Fruit fly (Drosophila melanogaster) whole organism, embryonic: ENCODE data around the gene Tm1.
A peak's percentile ranks its signal among the peaks of the same experiment; 100 is the strongest.

ENCODE experiments used
- Ada2b ChIP-seq: fragments of 200-800 bp; sonication (Bioruptor generic); IDR thresholded peaks from 2 replicates; pipeline ENCODE4 v1.3.6; 2022; ENCODE audit warnings: missing biosample characterization, missing genetic modification characterization
- Asciz ChIP-seq: fragments of 200-800 bp; sonication (Bioruptor generic); optimal IDR thresholded peaks from 2 replicates; lab custom pipeline; 2017; ENCODE audit warnings: missing biosample characterization, mild to moderate bottlenecking, missing genetic modification characterization, missing genetic modification reagents
- CG1024 ChIP-seq: fragments of 200-800 bp; sonication (Bioruptor generic); IDR thresholded peaks from 2 replicates; pipeline ENCODE4 v1.3.6; 2022; ENCODE audit warnings: missing biosample characterization, missing genetic modification characterization
- CG11247 ChIP-seq: fragments of 200-800 bp; sonication (Bioruptor generic); IDR thresholded peaks from 2 replicates; pipeline ENCODE4 v1.3.6; 2022; ENCODE audit warnings: missing biosample characterization, missing genetic modification characterization
- CG11398 ChIP-seq: fragments of 200-800 bp; sonication (Bioruptor generic); optimal IDR thresholded peaks from 2 replicates; lab custom pipeline; 2016; ENCODE audit warnings: missing biosample characterization, missing genetic modification characterization
- CG11456 ChIP-seq: fragments of 200-800 bp; sonication (Bioruptor generic); IDR thresholded peaks from 3 replicates; pipeline ENCODE4 v1.3.6; 2022; ENCODE audit warnings: missing biosample characterization, missing genetic modification characterization
- CG12155 ChIP-seq: fragments of 200-800 bp; sonication (Bioruptor generic); optimal IDR thresholded peaks from 3 replicates; lab custom pipeline; 2016; ENCODE audit warnings: missing biosample characterization, missing genetic modification characterization
- CG12299 ChIP-seq: fragments of 200-800 bp; sonication (Bioruptor generic); optimal IDR thresholded peaks from 2 replicates; lab custom pipeline; 2018; ENCODE audit warnings: missing biosample characterization, mild to moderate bottlenecking, missing genetic modification characterization
- CG14014 ChIP-seq: fragments of 200-800 bp; sonication (Bioruptor generic); IDR thresholded peaks from 2 replicates; pipeline ENCODE4 v1.3.6; 2022; ENCODE audit warnings: missing biosample characterization, missing genetic modification characterization
- CG15514 ChIP-seq: fragments of 200-800 bp; sonication (Bioruptor generic); optimal IDR thresholded peaks from 3 replicates; lab custom pipeline; 2017; ENCODE audit warnings: missing biosample characterization, missing genetic modification characterization, mild to moderate bottlenecking, moderate library complexity, missing genetic modification reagents
- CG1647 ChIP-seq: fragments of 200-800 bp; sonication (Bioruptor generic); optimal IDR thresholded peaks from 3 replicates; lab custom pipeline; 2016; ENCODE audit warnings: missing biosample characterization, missing genetic modification characterization
- CG17361 ChIP-seq: fragments of 200-800 bp; sonication (Bioruptor generic); IDR thresholded peaks from 3 replicates; pipeline ENCODE4 v1.3.6; 2022; ENCODE audit warnings: missing biosample characterization, missing genetic modification characterization
- CG18599 ChIP-seq: fragments of 200-800 bp; sonication (Bioruptor generic); optimal IDR thresholded peaks from 3 replicates; lab custom pipeline; 2017; ENCODE audit warnings: missing biosample characterization, missing genetic modification characterization, mild to moderate bottlenecking, moderate library complexity, missing genetic modification reagents
- CG2712 ChIP-seq: fragments of 200-800 bp; optimal IDR thresholded peaks from 3 replicates; lab custom pipeline; 2019; ENCODE audit warnings: missing biosample characterization, mild to moderate bottlenecking, missing genetic modification characterization, moderate library complexity
- CG30403 ChIP-seq: fragments of 200-800 bp; sonication (Bioruptor generic); optimal IDR thresholded peaks from 3 replicates; lab custom pipeline; 2016; ENCODE audit warnings: missing biosample characterization, missing genetic modification characterization
- CG31441 ChIP-seq: fragments of 200-800 bp; sonication (Bioruptor generic); IDR thresholded peaks from 2 replicates; pipeline ENCODE4 v1.3.6; 2022; ENCODE audit warnings: missing biosample characterization, missing genetic modification characterization
- CG32532 ChIP-seq: fragments of 200-800 bp; sonication (Bioruptor generic); IDR thresholded peaks from 2 replicates; pipeline ENCODE4 v1.3.6; 2022; ENCODE audit warnings: missing biosample characterization, missing genetic modification characterization
- CG4707 ChIP-seq: fragments of 200-800 bp; sonication (Bioruptor generic); optimal IDR thresholded peaks from 2 replicates; lab custom pipeline; 2018; ENCODE audit warnings: missing biosample characterization, mild to moderate bottlenecking, missing genetic modification characterization, moderate library complexity
- CG4854 ChIP-seq: fragments of 200-800 bp; sonication (Bioruptor generic); optimal IDR thresholded peaks from 2 replicates; lab custom pipeline; 2016; ENCODE audit warnings: missing biosample characterization, missing genetic modification characterization, inconsistent platforms
- CG6175 ChIP-seq: fragments of 200-800 bp; sonication (Bioruptor generic); IDR thresholded peaks from 3 replicates; pipeline ENCODE4 v1.3.6; 2022; ENCODE audit warnings: missing biosample characterization, missing genetic modification characterization
- CG6272 ChIP-seq: fragments of 200-800 bp; sonication (Bioruptor generic); IDR thresholded peaks from 2 replicates; pipeline ENCODE4 v1.3.6; 2022; ENCODE audit warnings: missing biosample characterization, missing genetic modification characterization
- CG6683 ChIP-seq: fragments of 200-800 bp; sonication (Bioruptor generic); optimal IDR thresholded peaks from 2 replicates; lab custom pipeline; 2017; ENCODE audit warnings: missing biosample characterization, mild to moderate bottlenecking, missing genetic modification characterization, missing genetic modification reagents
- CG7839 ChIP-seq: fragments of 200-800 bp; sonication (Bioruptor generic); optimal IDR thresholded peaks from 3 replicates; lab custom pipeline; 2018; ENCODE audit warnings: missing biosample characterization, mild to moderate bottlenecking, missing genetic modification characterization, moderate library complexity
- CG8290 ChIP-seq, 3 experiments: fragments of 200-800 bp; sonication (Bioruptor generic); optimal IDR thresholded peaks; 2 replicates each; lab custom pipeline; 2016 to 2019; ENCODE audit warnings: missing biosample characterization in 3 of 3, missing genetic modification characterization in 3 of 3, mild to moderate bottlenecking in 2 of 3, moderate library complexity in 1 of 3
- CG8388 ChIP-seq: fragments of 200-800 bp; sonication (Bioruptor generic); optimal IDR thresholded peaks from 2 replicates; lab custom pipeline; 2019; ENCODE audit warnings: missing biosample characterization, mild to moderate bottlenecking, missing genetic modification characterization, moderate library complexity
- CG8765 ChIP-seq: fragments of 200-800 bp; sonication (Bioruptor generic); IDR thresholded peaks from 2 replicates; pipeline ENCODE4 v1.3.6; 2022; ENCODE audit warnings: missing biosample characterization, missing genetic modification characterization
- Fer2 ChIP-seq: fragments of 200-800 bp; sonication (Bioruptor generic); optimal IDR thresholded peaks from 2 replicates; lab custom pipeline; 2018; ENCODE audit warnings: missing biosample characterization, mild to moderate bottlenecking, missing genetic modification characterization, moderate library complexity
- Gug ChIP-seq: fragments of 200-800 bp; sonication (Bioruptor generic); IDR thresholded peaks from 4 replicates; pipeline ENCODE4 v1.3.6; 2022; ENCODE audit warnings: missing biosample characterization, missing genetic modification characterization
- Hmr ChIP-seq: fragments of 200-800 bp; sonication (Bioruptor generic); optimal IDR thresholded peaks from 3 replicates; lab custom pipeline; 2017; ENCODE audit warnings: mild to moderate bottlenecking, missing biosample characterization, missing genetic modification reagents, missing genetic modification characterization
- Lpt ChIP-seq: fragments of >200 bp; optimal IDR thresholded peaks from 2 replicates; lab custom pipeline; 2018; ENCODE audit warnings: missing biosample characterization, missing genetic modification characterization
- Mrtf ChIP-seq: fragments of 200-800 bp; sonication (Bioruptor generic); IDR thresholded peaks from 3 replicates; pipeline ENCODE4 v1.3.6; 2022; ENCODE audit warnings: missing biosample characterization, missing genetic modification characterization
- NC2β ChIP-seq: fragments of 200-800 bp; sonication (Bioruptor generic); optimal IDR thresholded peaks from 2 replicates; lab custom pipeline; 2016; ENCODE audit warnings: missing biosample characterization, missing genetic modification characterization
- NFAT ChIP-seq: fragments of 200-800 bp; sonication (Bioruptor generic); IDR thresholded peaks from 2 replicates; pipeline ENCODE4 v1.3.6; 2022; ENCODE audit warnings: missing biosample characterization, missing genetic modification characterization
- Optix ChIP-seq: fragments of 200-800 bp; sonication (Bioruptor generic); IDR thresholded peaks from 3 replicates; pipeline ENCODE4 v1.3.6; 2022; ENCODE audit warnings: missing biosample characterization, missing genetic modification characterization
- Tbp ChIP-seq: fragments of >200 bp; optimal IDR thresholded peaks from 2 replicates; lab custom pipeline; 2018; ENCODE audit warnings: missing biosample characterization, missing genetic modification characterization
- Usf ChIP-seq: fragments of 200-800 bp; sonication (Bioruptor generic); optimal IDR thresholded peaks from 2 replicates; lab custom pipeline; 2017; ENCODE audit warnings: missing genotype, missing biosample characterization, missing genetic modification characterization
- YL-1 ChIP-seq: fragments of 200-800 bp; sonication (Bioruptor generic); optimal IDR thresholded peaks from 3 replicates; lab custom pipeline; 2017; ENCODE audit warnings: missing biosample characterization, mild to moderate bottlenecking, missing genetic modification characterization
- ato ChIP-seq: fragments of 200-800 bp; sonication (Bioruptor generic); IDR thresholded peaks from 2 replicates; pipeline ENCODE4 v1.3.6; 2022; ENCODE audit warnings: missing biosample characterization, missing genetic modification characterization; ENCODE audit not compliant: partially characterized antibody
- cg ChIP-seq: fragments of 200-800 bp; sonication (Bioruptor generic); optimal IDR thresholded peaks from 3 replicates; lab custom pipeline; 2019; ENCODE audit warnings: missing biosample characterization, mild to moderate bottlenecking, missing genetic modification characterization, moderate library complexity
- croc ChIP-seq: fragments of 200-800 bp; sonication (Bioruptor generic); conservative IDR thresholded peaks from 3 replicates; pipeline ENCODE4 v1.3.6; 2022; ENCODE audit warnings: missing biosample characterization, missing genetic modification characterization
- cwo ChIP-seq: fragments of 200-800 bp; sonication (Bioruptor generic); optimal IDR thresholded peaks from 3 replicates; lab custom pipeline; 2017; ENCODE audit warnings: missing biosample characterization, missing genetic modification characterization, mild to moderate bottlenecking, moderate library complexity, missing genetic modification reagents
- eve ChIP-seq, 2 experiments: fragments of >200 bp; optimal IDR thresholded peaks; 2 replicates each; lab custom pipeline; 2017; ENCODE audit warnings: missing biosample characterization in 2 of 2, missing genetic modification characterization in 2 of 2
- hth ChIP-seq: fragments of >200 bp; optimal IDR thresholded peaks from 2 replicates; lab custom pipeline; 2017; ENCODE audit warnings: inconsistent platforms
- jumu ChIP-seq: fragments of 200-800 bp; sonication (Bioruptor generic); optimal IDR thresholded peaks from 3 replicates; lab custom pipeline; 2016; ENCODE audit warnings: missing biosample characterization, missing genetic modification characterization
- klu ChIP-seq: fragments of 200-800 bp; sonication (Bioruptor generic); IDR thresholded peaks from 2 replicates; pipeline ENCODE4 v1.3.6; 2022; ENCODE audit warnings: missing biosample characterization, missing genetic modification characterization
- mirr ChIP-seq: fragments of 200-800 bp; sonication (Bioruptor generic); optimal IDR thresholded peaks from 3 replicates; lab custom pipeline; 2018; ENCODE audit warnings: missing biosample characterization, mild to moderate bottlenecking, missing genetic modification characterization
- nerfin-2 ChIP-seq: fragments of 200-800 bp; sonication (Bioruptor generic); IDR thresholded peaks from 2 replicates; pipeline ENCODE4 v1.3.6; 2022; ENCODE audit warnings: missing biosample characterization, missing genetic modification characterization; ENCODE audit not compliant: partially characterized antibody
- pb ChIP-seq: fragments of 200-800 bp; sonication (Bioruptor generic); optimal IDR thresholded peaks from 3 replicates; lab custom pipeline; 2016; ENCODE audit warnings: missing biosample characterization, missing genetic modification characterization
- seq ChIP-seq: fragments of 200-800 bp; sonication (Bioruptor generic); IDR thresholded peaks from 2 replicates; pipeline ENCODE4 v1.3.6; 2022; ENCODE audit warnings: missing biosample characterization, missing genetic modification characterization
- sqz ChIP-seq: fragments of 200-800 bp; sonication (Bioruptor generic); optimal IDR thresholded peaks from 3 replicates; lab custom pipeline; 2018; ENCODE audit warnings: missing biosample characterization, mild to moderate bottlenecking, missing genetic modification characterization
- tgo ChIP-seq: fragments of 200-800 bp; sonication (Bioruptor generic); IDR thresholded peaks from 3 replicates; pipeline ENCODE4 v1.3.6; 2022; ENCODE audit warnings: missing biosample characterization, missing genetic modification characterization
- yki ChIP-seq: fragments of >200 bp; optimal IDR thresholded peaks from 3 replicates; lab custom pipeline; 2018

Tm1 gene

dm6 chr3R:15286024-15286692 is 8.1 kb downstream of the Tm1 start (continued):
- TF ChIP-seq CG6272 (GFP tag; lab: Robert Waterston, UW) (no peak), CG11247 (GFP tag; lab: Robert Waterston, UW) (no peak), cg (GFP tag; lab: Kevin White, UChicago) (no peak), NFAT (no peak), CG4707 (GFP tag; lab: Kevin White, UChicago) (no peak), croc (GFP tag; lab: Robert Waterston, UW) (no peak), yki (lab: Kevin White, UChicago) (peak; percentile 1), Tbp (no peak), CG11398 (GFP tag; lab: Kevin White, UChicago) (no peak), hth (lab: Kevin White, UChicago) (no peak), Lpt (GFP tag; lab: Kevin White, UChicago) (no peak), ato (GFP tag; lab: Robert Waterston, UW) (no peak), NC2β (no peak), Gug (GFP tag; lab: Robert Waterston, UW) (no peak), CG1647 (GFP tag; lab: Kevin White, UChicago) (no peak), cwo (no peak), CG32532 (GFP tag; lab: Robert Waterston, UW) (no peak), Asciz (no peak), CG4854 (GFP tag; lab: Kevin White, UChicago) (no peak), CG12299 (tag; lab: Kevin White, UChicago) (no peak), mirr (GFP tag; lab: Kevin White, UChicago) (no peak), CG14014 (GFP tag; lab: Robert Waterston, UW) (no peak), Ada2b (no peak), CG6175 (no peak), CG8765 (GFP tag; lab: Robert Waterston, UW) (no peak), seq (GFP tag; lab: Robert Waterston, UW) (no peak), CG2712 (peak; percentile 21), Optix (no peak), tgo (GFP tag; lab: Robert Waterston, UW) (no peak), CG31441 (GFP tag; lab: Robert Waterston, UW) (no peak), CG18599 (no peak), Fer2 (no peak), Hmr (GFP tag; lab: Kevin White, UChicago) (no peak), Mrtf (no peak), klu (GFP tag; lab: Robert Waterston, UW) (no peak), Usf (GFP tag; lab: Kevin White, UChicago) (no peak), eve (GFP tag; optimal IDR thresholded peaks at IDR 0.05; lab: Kevin White, UChicago) (peak in 1 of 2 experiments; percentile 64), CG17361 (no peak), CG1024 (no peak), jumu (no peak), nerfin-2 (no peak), pb (GFP tag; lab: Kevin White, UChicago) (no peak), CG15514 (GFP tag; lab: Kevin White, UChicago) (peak; percentile 43), CG7839 (no peak), sqz (GFP tag; lab: Kevin White, UChicago) (no peak), CG11456 (GFP tag; lab: Robert Waterston, UW) (no peak), CG8290 (GFP tag; optimal IDR thresholded peaks at IDR 0.05; lab: Kevin White, UChicago) (no peak), CG8290 (tag; optimal IDR thresholded peaks at IDR 0.05; lab: Kevin White, UChicago) (peak in 1 of 2 experiments; percentile 29), CG30403 (GFP tag; lab: Kevin White, UChicago) (no peak), CG12155 (GFP tag; lab: Kevin White, UChicago) (no peak), CG6683 (GFP tag; lab: Kevin White, UChicago) (no peak), CG8388 (no peak), YL-1 (GFP tag; lab: Kevin White, UChicago) (no peak)
